Fruit fly (Drosophila melanogaster): ENCODE results near the gene CG17292.

The CG17292 gene

dm6 chr2L:8364006-8364956 is 6.0 kb upstream of the CG17292 start, which contains the start of the genes RpS13 and CSN8 (continued):
- peak; percentile 91 for TF ChIP-seq bbx (GFP tag; IDR thresholded peaks at IDR 0.05; ENCODE audit: partially characterized antibody)
- TF ChIP-seq Oaz (GFP tag; IDR thresholded peaks at IDR 0.05): no peak
- peak; percentile 92 for TF ChIP-seq dm (GFP tag; optimal IDR thresholded peaks at IDR 0.05)
- peak; percentile 33 for TF ChIP-seq CG17568 (GFP tag; optimal IDR thresholded peaks at IDR 0.05)
- TF ChIP-seq CoRest (tag; optimal IDR thresholded peaks at IDR 0.05): peak; percentile 17
- TF ChIP-seq HmgZ (tag; optimal IDR thresholded peaks at IDR 0.05): peak; percentile 36
- no peak for TF ChIP-seq ham (GFP tag; IDR thresholded peaks at IDR 0.05)
- TF ChIP-seq NC2β (GFP tag; optimal IDR thresholded peaks at IDR 0.05): peak; percentile 43
- TF ChIP-seq CG4820 (GFP tag; optimal IDR thresholded peaks at IDR 0.05): no peak
- TF ChIP-seq Gug (GFP tag; IDR thresholded peaks at IDR 0.05): no peak
- no peak for TF ChIP-seq ara (GFP tag; IDR thresholded peaks at IDR 0.05)
- no peak for TF ChIP-seq HLHmδ (GFP tag; optimal IDR thresholded peaks at IDR 0.05)
- TF ChIP-seq sqz (GFP tag; optimal IDR thresholded peaks at IDR 0.05): peak; percentile 28
- peak; percentile 11 for TF ChIP-seq tap (tag; optimal IDR thresholded peaks at IDR 0.05)
- TF ChIP-seq Dip3 (GFP tag; optimal IDR thresholded peaks at IDR 0.05): peak; percentile 7
- TF ChIP-seq Jarid2 (GFP tag; optimal IDR thresholded peaks at IDR 0.05): peak; percentile 36
- TF ChIP-seq CG5245 (GFP tag; optimal IDR thresholded peaks at IDR 0.05): no peak
- peak; percentile 75 for TF ChIP-seq ato (GFP tag; IDR thresholded peaks at IDR 0.05; ENCODE audit: partially characterized antibody)
- no peak for TF ChIP-seq H15 (GFP tag; IDR thresholded peaks at IDR 0.05)
- TF ChIP-seq nerfin-2 (GFP tag; IDR thresholded peaks at IDR 0.05; ENCODE audit: partially characterized antibody): peak; percentile 80
- TF ChIP-seq CG16779 (GFP tag; IDR thresholded peaks at IDR 0.05): 0 out of 2 replicates have a peak, but pooled peaks have one; percentile 31
- 0 out of 2 replicates have a peak, but pooled peaks have one; percentile 4 for TF ChIP-seq chm (GFP tag; IDR thresholded peaks at IDR 0.05)
- TF ChIP-seq CG16813 (GFP tag; IDR thresholded peaks at IDR 0.05; ENCODE audit: partially characterized antibody): peak; percentile 95
- no peak for TF ChIP-seq Spps (tag; optimal IDR thresholded peaks at IDR 0.05)
- TF ChIP-seq CG12071 (GFP tag; optimal IDR thresholded peaks at IDR 0.05): no peak
- no peak for TF ChIP-seq Aef1 (GFP tag; IDR thresholded peaks at IDR 0.05)
- no peak for TF ChIP-seq CG18476 (GFP tag; optimal IDR thresholded peaks at IDR 0.05)
- no peak for TF ChIP-seq CG7372 (GFP tag; IDR thresholded peaks at IDR 0.05)
- TF ChIP-seq amos (GFP tag; IDR thresholded peaks at IDR 0.05; ENCODE audit: partially characterized antibody): peak; percentile 93
- no peak for TF ChIP-seq CG10366 (GFP tag; IDR thresholded peaks at IDR 0.05)
- no peak for TF ChIP-seq crc (GFP tag; optimal IDR thresholded peaks at IDR 0.05)
- peak; percentile 26 for TF ChIP-seq grn (GFP tag; optimal IDR thresholded peaks at IDR 0.05)
- TF ChIP-seq gem (tag; optimal IDR thresholded peaks at IDR 0.05): peak; percentile 29
- no peak for TF ChIP-seq CG4707 (GFP tag; optimal IDR thresholded peaks at IDR 0.05)
- no peak for TF ChIP-seq CG9437 (GFP tag; optimal IDR thresholded peaks at IDR 0.05)
- TF ChIP-seq CG14860 (GFP tag; IDR thresholded peaks at IDR 0.05; ENCODE audit: partially characterized antibody): peak; percentile 92
- no peak for TF ChIP-seq dysf (GFP tag; IDR thresholded peaks at IDR 0.05)
- TF ChIP-seq CTCF (GFP tag; optimal IDR thresholded peaks at IDR 0.05): peak; percentile 7
- no peak for TF ChIP-seq her (GFP tag; optimal IDR thresholded peaks at IDR 0.05)
- no peak for TF ChIP-seq CG1602 (GFP tag; optimal IDR thresholded peaks at IDR 0.05)
- no peak for TF ChIP-seq Dek (tag; optimal IDR thresholded peaks at IDR 0.05)
- no peak for TF ChIP-seq sim (GFP tag; IDR thresholded peaks at IDR 0.05)
- no peak for TF ChIP-seq CG11723 (GFP tag; optimal IDR thresholded peaks at IDR 0.05)
- no peak for TF ChIP-seq p53 (GFP tag; optimal IDR thresholded peaks at IDR 0.05)
- TF ChIP-seq slou (GFP tag; optimal IDR thresholded peaks at IDR 0.05): no peak
- TF ChIP-seq stwl (tag; optimal IDR thresholded peaks at IDR 0.05): peak; percentile 85
- no peak for TF ChIP-seq gcm2 (GFP tag; optimal IDR thresholded peaks at IDR 0.05)
- TF ChIP-seq CG11504 (tag; optimal IDR thresholded peaks at IDR 0.05): peak; percentile 44
- no peak for TF ChIP-seq shn (GFP tag; optimal IDR thresholded peaks at IDR 0.05)
